Worm (Caenorhabditis elegans) whole organism, young adult: Measurements from ENCODE around the gene srn-1.

Experiments used
- B0035.1 ChIP-seq: sonication (generic microtip); optimal IDR thresholded peaks from 2 replicates; lab custom pipeline; 2016; ENCODE audit warnings: missing genetic modification characterization, mild to moderate bottlenecking, missing compliant biosample characterization, missing genotype, missing genetic modification reagents
- B0336.3 ChIP-seq: fragments of 200-800 bp; sonication (Bioruptor generic); IDR thresholded peaks from 2 replicates; pipeline ENCODE4 v1.3.6; 2022; ENCODE audit warnings: missing genetic modification characterization, missing compliant biosample characterization
- C17E4.6 ChIP-seq: fragments of 200-800 bp; sonication (Bioruptor generic); IDR thresholded peaks from 2 replicates; pipeline ENCODE4 v1.3.6; 2022; ENCODE audit warnings: missing genetic modification reagents, missing genetic modification characterization, missing compliant biosample characterization
- D2030.7 ChIP-seq: fragments of 200-800 bp; sonication (Bioruptor generic); IDR thresholded peaks from 2 replicates; pipeline ENCODE4 v1.3.6; 2022; ENCODE audit warnings: missing genetic modification reagents, missing genetic modification characterization, missing compliant biosample characterization
- F55B11.4 ChIP-seq: sonication (generic microtip); optimal IDR thresholded peaks from 2 replicates; lab custom pipeline; 2016; ENCODE audit warnings: missing compliant biosample characterization, missing genetic modification characterization, borderline replicate concordance; ENCODE audit not compliant: insufficient read depth
- T26A5.8 ChIP-seq: sonication (generic microtip); optimal IDR thresholded peaks from 2 replicates; lab custom pipeline; 2016; ENCODE audit warnings: missing genetic modification characterization, missing compliant biosample characterization
- Y53F4B.3 ChIP-seq: fragments of 200-800 bp; sonication (Bioruptor generic); IDR thresholded peaks from 2 replicates; pipeline ENCODE4 v1.3.6; 2022; ENCODE audit warnings: missing genetic modification reagents, missing genetic modification characterization, missing compliant biosample characterization
- Y56A3A.18 ChIP-seq: fragments of 200-800 bp; sonication (Bioruptor generic); IDR thresholded peaks from 2 replicates; pipeline ENCODE4 v1.3.6; 2022; ENCODE audit warnings: missing genetic modification reagents, missing genetic modification characterization, missing compliant biosample characterization
- Y67H2A.10 ChIP-seq: fragments of 200-800 bp; sonication (Bioruptor generic); conservative IDR thresholded peaks from 2 replicates; pipeline ENCODE4 v1.3.6; 2022; ENCODE audit warnings: missing genetic modification reagents, missing genetic modification characterization, missing compliant biosample characterization
- Y95B8A.8 ChIP-seq: fragments of 200-800 bp; sonication (Bioruptor generic); IDR thresholded peaks from 2 replicates; pipeline ENCODE4 v1.3.6; 2022; ENCODE audit warnings: missing genetic modification reagents, missing genetic modification characterization, missing compliant biosample characterization
- ama-1 ChIP-seq, 3 experiments: fragments of 150-350 bp in 1 of 3; sonication (generic microtip) in 2 of 3; optimal IDR thresholded peaks; 2 replicates each; lab custom pipeline; 2014 to 2018; ENCODE audit warnings: missing biosample characterization in 2 of 3, missing genetic modification characterization in 2 of 3, missing genetic modification reagents in 2 of 3
- aptf-3 ChIP-seq: fragments of 200-800 bp; sonication (Bioruptor generic); IDR thresholded peaks from 2 replicates; pipeline ENCODE4 v1.3.6; 2022; ENCODE audit warnings: missing genetic modification characterization, missing compliant biosample characterization
- athp-1 ChIP-seq: sonication (generic microtip); optimal IDR thresholded peaks from 2 replicates; lab custom pipeline; 2017; ENCODE audit warnings: mild to moderate bottlenecking, missing genetic modification characterization, missing compliant biosample characterization
- attf-3 ChIP-seq: fragments of 200-800 bp; sonication (Bioruptor generic); conservative IDR thresholded peaks from 2 replicates; pipeline ENCODE4 v1.3.6; 2022; ENCODE audit warnings: missing genetic modification reagents, missing genetic modification characterization, missing compliant biosample characterization
- attf-5 ChIP-seq: fragments of 200-800 bp; sonication (Bioruptor generic); optimal IDR thresholded peaks from 2 replicates; lab custom pipeline; 2018; ENCODE audit warnings: mild to moderate bottlenecking, missing genetic modification characterization, missing compliant biosample characterization
- ccch-3 ChIP-seq: fragments of 200-800 bp; sonication (Bioruptor generic); optimal IDR thresholded peaks from 2 replicates; lab custom pipeline; 2018; ENCODE audit warnings: mild to moderate bottlenecking, missing genetic modification characterization, missing compliant biosample characterization
- ceh-100 ChIP-seq: fragments of 200-800 bp; sonication (Bioruptor generic); IDR thresholded peaks from 2 replicates; pipeline ENCODE4 v1.3.6; 2022; ENCODE audit warnings: missing genetic modification reagents, missing genetic modification characterization, missing compliant biosample characterization
- ceh-79 ChIP-seq: sonication (generic microtip); optimal IDR thresholded peaks from 2 replicates; lab custom pipeline; 2017; ENCODE audit warnings: mild to moderate bottlenecking, missing genetic modification characterization, missing compliant biosample characterization
- ceh-91 ChIP-seq: fragments of 200-800 bp; sonication (Bioruptor generic); IDR thresholded peaks from 2 replicates; pipeline ENCODE4 v1.3.6; 2022; ENCODE audit warnings: missing genetic modification reagents, missing genetic modification characterization, missing compliant biosample characterization
- ets-4 ChIP-seq: fragments of 200-800 bp; sonication (Bioruptor generic); optimal IDR thresholded peaks from 2 replicates; lab custom pipeline; 2018; ENCODE audit warnings: mild to moderate bottlenecking, missing genetic modification characterization, missing compliant biosample characterization
- fkh-3 ChIP-seq: sonication (generic microtip); optimal IDR thresholded peaks from 2 replicates; lab custom pipeline; 2016; ENCODE audit warnings: mild to moderate bottlenecking, missing genetic modification characterization, missing compliant biosample characterization
- hrde-1 ChIP-seq: sonication (generic microtip); optimal IDR thresholded peaks from 2 replicates; lab custom pipeline; 2016; ENCODE audit warnings: missing genetic modification characterization, mild to moderate bottlenecking, missing compliant biosample characterization, moderate library complexity, missing genotype, missing genetic modification reagents, borderline replicate concordance
- lag-1 ChIP-seq: fragments of 200-800 bp; sonication (Bioruptor generic); IDR thresholded peaks from 2 replicates; pipeline ENCODE4 v1.3.6; 2022; ENCODE audit warnings: missing genetic modification reagents, missing genetic modification characterization, missing compliant biosample characterization
- let-607 ChIP-seq, 2 experiments: fragments of 200-800 bp in 1 of 2; sonication (Bioruptor generic) in 1 of 2; sonication (generic microtip) in 1 of 2; optimal IDR thresholded peaks; 2 replicates each; lab custom pipeline; 2016 to 2018; ENCODE audit warnings: mild to moderate bottlenecking in 2 of 2, missing compliant biosample characterization in 2 of 2, missing genetic modification characterization in 2 of 2, moderate library complexity in 2 of 2, missing genotype in 1 of 2
- lin-40 ChIP-seq: sonication (generic microtip); optimal IDR thresholded peaks from 2 replicates; lab custom pipeline; 2016; ENCODE audit warnings: missing genetic modification characterization, mild to moderate bottlenecking, missing compliant biosample characterization, missing genotype, missing genetic modification reagents
- lin-54 ChIP-seq: fragments of 200-800 bp; sonication (Bioruptor generic); optimal IDR thresholded peaks from 2 replicates; lab custom pipeline; 2018; ENCODE audit warnings: mild to moderate bottlenecking, missing genetic modification characterization, missing compliant biosample characterization
- lsy-27 ChIP-seq: sonication (generic microtip); optimal IDR thresholded peaks from 2 replicates; lab custom pipeline; 2017; ENCODE audit warnings: missing genetic modification characterization, mild to moderate bottlenecking, missing compliant biosample characterization, antibody characterized with exemption, missing genotype, borderline replicate concordance; ENCODE audit not compliant: insufficient read depth
- mel-28 ChIP-seq: sonication (generic microtip); optimal IDR thresholded peaks from 2 replicates; lab custom pipeline; 2016; ENCODE audit warnings: borderline replicate concordance, mild to moderate bottlenecking, missing genetic modification characterization, missing compliant biosample characterization
- nfya-1 ChIP-seq: sonication (generic microtip); optimal IDR thresholded peaks from 2 replicates; lab custom pipeline; 2017; ENCODE audit warnings: antibody characterized with exemption, missing compliant biosample characterization, missing genetic modification characterization, borderline replicate concordance; ENCODE audit not compliant: insufficient read depth
- nfya-2 ChIP-seq: fragments of 200-800 bp; sonication (Bioruptor generic); IDR thresholded peaks from 2 replicates; pipeline ENCODE4 v1.3.6; 2022; ENCODE audit warnings: missing genetic modification reagents, missing genetic modification characterization, missing compliant biosample characterization
- nfyb-1 ChIP-seq: fragments of 200-800 bp; sonication (Bioruptor generic); IDR thresholded peaks from 2 replicates; pipeline ENCODE4 v1.3.6; 2022; ENCODE audit warnings: missing genetic modification reagents, missing genetic modification characterization, missing compliant biosample characterization
- nhr-27 ChIP-seq: fragments of 200-800 bp; sonication (Bioruptor generic); optimal IDR thresholded peaks from 2 replicates; lab custom pipeline; 2018; ENCODE audit warnings: mild to moderate bottlenecking, missing genetic modification characterization, moderate library complexity, missing compliant biosample characterization
- pha-4 ChIP-seq: fragments of 150-350 bp; sonication (generic microtip); optimal IDR thresholded peaks from 2 replicates; lab custom pipeline; 2014; ENCODE audit warnings: missing biosample characterization, missing genetic modification reagents, missing genetic modification characterization
- repo-1 ChIP-seq: sonication (generic microtip); optimal IDR thresholded peaks from 2 replicates; lab custom pipeline; 2017; ENCODE audit warnings: mild to moderate bottlenecking, missing genetic modification characterization, missing compliant biosample characterization
- snpc-1.1 ChIP-seq: sonication (generic microtip); optimal IDR thresholded peaks from 2 replicates; lab custom pipeline; 2017; ENCODE audit warnings: missing genetic modification characterization, mild to moderate bottlenecking, missing compliant biosample characterization, antibody characterized with exemption, moderate library complexity, missing genotype, missing genetic modification reagents; ENCODE audit not compliant: insufficient read depth
- somi-1 ChIP-seq: fragments of 200-800 bp; sonication (Bioruptor generic); optimal IDR thresholded peaks from 2 replicates; lab custom pipeline; 2018; ENCODE audit warnings: mild to moderate bottlenecking, missing genetic modification characterization, missing compliant biosample characterization
- sptf-2 ChIP-seq: fragments of 200-800 bp; sonication (Bioruptor generic); optimal IDR thresholded peaks from 2 replicates; lab custom pipeline; 2018; ENCODE audit warnings: mild to moderate bottlenecking, missing genetic modification characterization, missing compliant biosample characterization
- unc-62 ChIP-seq: fragments of 150-350 bp; optimal IDR thresholded peaks from 2 replicates; lab custom pipeline; 2014; ENCODE audit warnings: missing biosample characterization, missing genetic modification reagents, missing genetic modification characterization
- zfh-2 ChIP-seq: fragments of 200-800 bp; sonication (Bioruptor generic); conservative IDR thresholded peaks from 2 replicates; pipeline ENCODE4 v1.3.6; 2022; ENCODE audit warnings: missing genetic modification reagents, missing genetic modification characterization, missing compliant biosample characterization
- zim-3 ChIP-seq: sonication (generic microtip); optimal IDR thresholded peaks from 2 replicates; lab custom pipeline; 2017; ENCODE audit warnings: mild to moderate bottlenecking, missing genetic modification characterization, moderate library complexity, missing compliant biosample characterization
- ztf-18 ChIP-seq: sonication (generic microtip); optimal IDR thresholded peaks from 2 replicates; lab custom pipeline; 2016; ENCODE audit warnings: missing genotype, mild to moderate bottlenecking, missing genetic modification characterization, missing compliant biosample characterization
- ztf-28 ChIP-seq: fragments of 200-800 bp; sonication (Bioruptor generic); IDR thresholded peaks from 2 replicates; pipeline ENCODE4 v1.3.6; 2022; ENCODE audit warnings: missing genetic modification reagents, missing genetic modification characterization, missing compliant biosample characterization
- ztf-3 ChIP-seq: fragments of 200-800 bp; sonication (Bioruptor generic); optimal IDR thresholded peaks from 2 replicates; lab custom pipeline; 2018; ENCODE audit warnings: mild to moderate bottlenecking, missing genetic modification characterization, missing compliant biosample characterization
- ztf-6 ChIP-seq: fragments of 200-800 bp; sonication (Bioruptor generic); IDR thresholded peaks from 2 replicates; pipeline ENCODE4 v1.3.6; 2022; ENCODE audit warnings: missing genetic modification reagents, missing genetic modification characterization, missing compliant biosample characterization

srn-1 gene

ce11 chrV:6335226-6335625 is 49.0 kb upstream of the srn-1 start (continued):
- TF ChIP-seq ets-4 (GFP tag; lab: Kevin White, UChicago) (peak; percentile 67), attf-5 (GFP tag; lab: Kevin White, UChicago) (peak; percentile 58), ama-1 (optimal IDR thresholded peaks at IDR 0.05; lab: Kevin White, UChicago) (no peak), ama-1 (GFP tag; optimal IDR thresholded peaks at IDR 0.05; lab: Kevin White, UChicago) (peak in 1 of 2 experiments; percentile 83), lag-1 (GFP tag; lab: Robert Waterston, UW) (0 out of 2 replicates have a peak, but pooled peaks have one; percentile 69), ztf-3 (no peak), lin-40 (tag; lab: Kevin White, UChicago) (no peak), repo-1 (no peak), lsy-27 (tag; lab: Kevin White, UChicago) (no peak), T26A5.8 (tag; lab: Kevin White, UChicago) (no peak), zfh-2 (GFP tag; lab: Robert Waterston, UW) (no peak), B0035.1 (tag; lab: Kevin White, UChicago) (no peak), F55B11.4 (tag; lab: Kevin White, UChicago) (no peak), unc-62 (GFP tag; lab: Kevin White, UChicago) (no peak), aptf-3 (peak; percentile 74; the same call in 1 of the 2 replicates), nhr-27 (tag; lab: Kevin White, UChicago) (peak; percentile 83), ztf-28 (GFP tag; lab: Robert Waterston, UW) (no peak), D2030.7 (GFP tag; lab: Robert Waterston, UW) (peak; percentile 62; the same call in 1 of the 2 replicates), Y53F4B.3 (GFP tag; lab: Robert Waterston, UW) (no peak), mel-28 (no peak), ceh-91 (no peak), pha-4 (tag; lab: Kevin White, UChicago) (no peak), zim-3 (peak; percentile 11), ztf-6 (0 out of 2 replicates have a peak, but pooled peaks have one; percentile 39), let-607 (tag; optimal IDR thresholded peaks at IDR 0.05; lab: Kevin White, UChicago) (peak; percentile 16 to 34), fkh-3 (tag; lab: Kevin White, UChicago) (peak; percentile 2), athp-1 (tag; lab: Kevin White, UChicago) (peak; percentile 56), ceh-100 (GFP tag; lab: Robert Waterston, UW) (0 out of 2 replicates have a peak, but pooled peaks have one; percentile 32), hrde-1 (tag; lab: Kevin White, UChicago) (no peak), Y56A3A.18 (GFP tag; lab: Robert Waterston, UW) (peak; percentile 91), lin-54 (GFP tag; lab: Kevin White, UChicago) (peak; percentile 56), snpc-1.1 (no peak), ztf-18 (tag; lab: Kevin White, UChicago) (peak; percentile 72), C17E4.6 (no peak), somi-1 (GFP tag; lab: Kevin White, UChicago) (peak; percentile 7), sptf-2 (GFP tag; lab: Kevin White, UChicago) (peak; percentile 76)

- TF ChIP-seq Y67H2A.10 (GFP tag; lab: Robert Waterston, UW) (no peak), C17E4.6 (no peak), D2030.7 (GFP tag; lab: Robert Waterston, UW) (no peak), attf-3 (no peak), nfya-1 (no peak), attf-5 (GFP tag; lab: Kevin White, UChicago) (no peak), ceh-79 (tag; lab: Kevin White, UChicago) (no peak), aptf-3 (no peak), ccch-3 (no peak), repo-1 (no peak), nfya-2 (GFP tag; lab: Robert Waterston, UW) (no peak), B0336.3 (GFP tag; lab: Robert Waterston, UW) (no peak), Y95B8A.8 (GFP tag; lab: Robert Waterston, UW) (no peak), nfyb-1 (GFP tag; lab: Robert Waterston, UW) (no peak), Y56A3A.18 (GFP tag; lab: Robert Waterston, UW) (no peak)
These were observed 45.4 kb upstream of the srn-1 start, which contains the start of gene T28C12.1 for ce11 chrV:6331607-6332006. Gene T28C12.1 (plus strand): TSS chrV:6331907.
